Worm (Caenorhabditis elegans): ENCODE data around the gene T04A6.3.

The T04A6.3 gene

ce11 chrIII:7588214-7588613 lies 19.9 kb downstream of the T04A6.3 start, which contains the start of gene R13A5.15:
R13A5.15 (minus strand) TSS chrIII:7588314.
- no peak for TF ChIP-seq efl-1 (optimal IDR thresholded peaks at IDR 0.05)
- no peak for TF ChIP-seq efl-1 (GFP tag; optimal IDR thresholded peaks at IDR 0.05 in 1 of 2)
- TF ChIP-seq ceh-8 (GFP tag; optimal IDR thresholded peaks at IDR 0.05), result peak; percentile 30

- TF ChIP-seq irx-1 (tag; optimal IDR thresholded peaks at IDR 0.05) (no peak), swsn-7 (tag; optimal IDR thresholded peaks at IDR 0.05) (peak; percentile 41), hlh-17 (GFP tag; optimal IDR thresholded peaks at IDR 0.05; ENCODE audit: borderline replicate concordance) (no peak), nhr-77 (tag; optimal IDR thresholded peaks at IDR 0.05) (no peak), egl-13 (tag; optimal IDR thresholded peaks at IDR 0.05) (no peak), tlp-1 (tag; optimal IDR thresholded peaks at IDR 0.05) (no peak), hlh-4 (tag; optimal IDR thresholded peaks at IDR 0.05) (no peak), nhr-90 (tag; optimal IDR thresholded peaks at IDR 0.05; ENCODE audit: poor library complexity) (peak; percentile 20), dpl-1 (GFP tag; optimal IDR thresholded peaks at IDR 0.05) (peak; percentile 22 to 69 (median 57)), pax-3 (tag; optimal IDR thresholded peaks at IDR 0.05) (no peak), lsy-2 (tag; optimal IDR thresholded peaks at IDR 0.05) (peak; percentile 67 to 74), zip-4 (GFP tag; optimal IDR thresholded peaks at IDR 0.05) (no peak), lin-35 (GFP tag; optimal IDR thresholded peaks at IDR 0.05) (peak; percentile 15 to 66), unc-130 (tag; optimal IDR thresholded peaks at IDR 0.05) (peak; percentile 28), nhr-237 (tag; optimal IDR thresholded peaks at IDR 0.05) (no peak), nhr-11 (tag; optimal IDR thresholded peaks at IDR 0.05) (no peak), nhr-71 (tag; optimal IDR thresholded peaks at IDR 0.05) (peak; percentile 49), zag-1 (tag; optimal IDR thresholded peaks at IDR 0.05) (no peak), pqm-1 (tag; optimal IDR thresholded peaks at IDR 0.05) (no peak), unc-86 (tag; optimal IDR thresholded peaks at IDR 0.05) (no peak), ama-1 (optimal IDR thresholded peaks at IDR 0.05) (no peak), fkh-10 (GFP tag; optimal IDR thresholded peaks at IDR 0.05) (no peak), nhr-76 (tag; optimal IDR thresholded peaks at IDR 0.05) (no peak), rnt-1 (tag; optimal IDR thresholded peaks at IDR 0.05) (peak; percentile 38), snu-23 (GFP tag; optimal IDR thresholded peaks at IDR 0.05) (peak; percentile 44), C04F5.9 (tag; optimal IDR thresholded peaks at IDR 0.05) (no peak), ceh-63 (GFP tag; optimal IDR thresholded peaks at IDR 0.05) (no peak), pag-3 (tag; optimal IDR thresholded peaks at IDR 0.05; ENCODE audit: borderline replicate concordance, insufficient read depth) (no peak), fos-1 (tag; optimal IDR thresholded peaks at IDR 0.05) (no peak), nhr-20 (tag; optimal IDR thresholded peaks at IDR 0.05) (peak; percentile 26), ets-5 (GFP tag; IDR thresholded peaks at IDR 0.05) (no peak), fkh-4 (tag; optimal IDR thresholded peaks at IDR 0.05; ENCODE audit: borderline replicate concordance) (no peak), efl-1 (optimal IDR thresholded peaks at IDR 0.05) (peak; percentile 54 to 60), efl-1 (GFP tag; optimal IDR thresholded peaks at IDR 0.05 in 1 of 2) (peak; percentile 60 to 74), tbx-2 (tag; optimal IDR thresholded peaks at IDR 0.05) (peak; percentile 14), aha-1 (tag; optimal IDR thresholded peaks at IDR 0.05) (no peak), mef-2 (tag; optimal IDR thresholded peaks at IDR 0.05) (no peak), ceh-82 (tag; optimal IDR thresholded peaks at IDR 0.05) (peak; percentile 5 to 35 (median 16)), snpc-4 (tag; optimal IDR thresholded peaks at IDR 0.05) (no peak), ceh-88 (GFP tag; IDR thresholded peaks at IDR 0.05) (no peak), unc-30 (tag; optimal IDR thresholded peaks at IDR 0.05) (no peak), mep-1 (tag; optimal IDR thresholded peaks at IDR 0.05) (peak; percentile 55), lin-39 (tag; optimal IDR thresholded peaks at IDR 0.05) (no peak), egl-27 (tag; optimal IDR thresholded peaks at IDR 0.05) (no peak), jun-1 (tag; optimal IDR thresholded peaks at IDR 0.05) (no peak), lin-13 (GFP tag; optimal IDR thresholded peaks at IDR 0.05) (no peak), unc-62 (GFP tag; optimal IDR thresholded peaks at IDR 0.05) (no peak), mab-9 (GFP tag; IDR thresholded peaks at IDR 0.05) (no peak), nhr-84 (tag; optimal IDR thresholded peaks at IDR 0.05) (no peak), lin-15B (tag; optimal IDR thresholded peaks at IDR 0.05) (no peak)
These were observed 23.9 kb downstream of the T04A6.3 start, which contains the start of gene cup-5 for ce11 chrIII:7584131-7584646. cup-5 (plus strand) TSS chrIII:7584181.

Measured in whole organism, L1 larva.